Worm (Caenorhabditis elegans): Measurements from ENCODE around the gene odr-8.
A peak's percentile ranks its signal among the peaks of the same experiment; 100 is the strongest.

Gene odr-8

ce11 chrIV:6556624-6557368, 25.7 kb downstream of the odr-8 start, which contains the start of gene try-3:
Gene try-3 (plus strand): TSS chrIV:6557155.
- TF ChIP-seq F13H6.1 (tag; optimal IDR thresholded peaks at IDR 0.05) (peak; percentile 61), unc-55 (GFP tag; optimal IDR thresholded peaks at IDR 0.05) (peak; percentile 69), peb-1 (tag; optimal IDR thresholded peaks at IDR 0.05) (no peak), nhr-25 (tag; optimal IDR thresholded peaks at IDR 0.05) (peak; percentile 19), egl-27 (tag; optimal IDR thresholded peaks at IDR 0.05) (peak; percentile 21), gmeb-1 (tag; optimal IDR thresholded peaks at IDR 0.05) (peak; percentile 56), R02D3.7 (tag; optimal IDR thresholded peaks at IDR 0.05) (no peak), lin-13 (GFP tag; optimal IDR thresholded peaks at IDR 0.05) (peak; percentile 72), ztf-11 (tag; optimal IDR thresholded peaks at IDR 0.05) (no peak), fos-1 (tag; optimal IDR thresholded peaks at IDR 0.05) (peak; percentile 33), blmp-1 (tag; optimal IDR thresholded peaks at IDR 0.05; ENCODE audit: insufficient read depth) (peak; percentile 12), Y55F3AM.14 (GFP tag; optimal IDR thresholded peaks at IDR 0.05) (peak; percentile 24), ztf-4 (tag; optimal IDR thresholded peaks at IDR 0.05) (peak; percentile 34), C34F6.9 (tag; optimal IDR thresholded peaks at IDR 0.05) (peak; percentile 77), lin-11 (tag; optimal IDR thresholded peaks at IDR 0.05) (peak; percentile 56), ceh-82 (tag; optimal IDR thresholded peaks at IDR 0.05) (no peak), sma-3 (GFP tag; optimal IDR thresholded peaks at IDR 0.05) (peak; percentile 64), crh-2 (tag; optimal IDR thresholded peaks at IDR 0.05) (peak; percentile 78), nhr-12 (tag; optimal IDR thresholded peaks at IDR 0.05) (no peak), nhr-21 (tag; optimal IDR thresholded peaks at IDR 0.05) (peak; percentile 15), ceh-16 (tag; optimal IDR thresholded peaks at IDR 0.05) (no peak), zag-1 (tag; optimal IDR thresholded peaks at IDR 0.05) (peak; percentile 26), mdl-1 (tag; optimal IDR thresholded peaks at IDR 0.05) (peak in 1 of 2 experiments; percentile 60), sma-9 (GFP tag; optimal IDR thresholded peaks at IDR 0.05) (peak; percentile 70), sma-9 (tag; optimal IDR thresholded peaks at IDR 0.05) (no peak), lsy-2 (tag; optimal IDR thresholded peaks at IDR 0.05) (peak; percentile 44 to 70), unc-39 (tag; optimal IDR thresholded peaks at IDR 0.05) (no peak), mab-5 (tag; optimal IDR thresholded peaks at IDR 0.05) (no peak), nhr-129 (tag; optimal IDR thresholded peaks at IDR 0.05) (peak; percentile 73), unc-62 (GFP tag; optimal IDR thresholded peaks at IDR 0.05) (no peak)

ce11 chrIV:6555388-6556330, 26.8 kb downstream of the odr-8 start, which contains the start of gene paqr-1:
Gene paqr-1 (minus strand): TSS chrIV:6555438.
- no peak for TF ChIP-seq nhr-10 (tag; optimal IDR thresholded peaks at IDR 0.05)
- no peak for TF ChIP-seq ZK546.5 (tag; optimal IDR thresholded peaks at IDR 0.05)
- TF ChIP-seq blmp-1 (tag; optimal IDR thresholded peaks at IDR 0.05; ENCODE audit: insufficient read depth), result peak; percentile 64
- TF ChIP-seq lin-11 (tag; optimal IDR thresholded peaks at IDR 0.05), result no peak
- peak in 1 of 2 experiments; percentile 51 for TF ChIP-seq lsy-2 (tag; optimal IDR thresholded peaks at IDR 0.05)
- peak; percentile 14 for TF ChIP-seq fos-1 (tag; optimal IDR thresholded peaks at IDR 0.05)
- no peak for TF ChIP-seq ztf-4 (tag; optimal IDR thresholded peaks at IDR 0.05)
- peak; percentile 14 for TF ChIP-seq crh-2 (tag; optimal IDR thresholded peaks at IDR 0.05)
- TF ChIP-seq unc-55 (GFP tag; optimal IDR thresholded peaks at IDR 0.05), result peak; percentile 84
- peak; percentile 53 for TF ChIP-seq C34F6.9 (tag; optimal IDR thresholded peaks at IDR 0.05)
- peak; percentile 31 for TF ChIP-seq nhr-129 (tag; optimal IDR thresholded peaks at IDR 0.05)
- TF ChIP-seq mdl-1 (tag; optimal IDR thresholded peaks at IDR 0.05), result peak in 1 of 2 experiments; percentile 40
- peak; percentile 88 for TF ChIP-seq sma-9 (GFP tag; optimal IDR thresholded peaks at IDR 0.05)
- no peak for TF ChIP-seq sma-9 (tag; optimal IDR thresholded peaks at IDR 0.05)
- TF ChIP-seq gmeb-1 (tag; optimal IDR thresholded peaks at IDR 0.05), result peak; percentile 36
- no peak for TF ChIP-seq zag-1 (tag; optimal IDR thresholded peaks at IDR 0.05)

- TF ChIP-seq fos-1 (tag; optimal IDR thresholded peaks at IDR 0.05), result peak; percentile 97
- no peak for TF ChIP-seq mdl-1 (tag; optimal IDR thresholded peaks at IDR 0.05)
- peak; percentile 26 for TF ChIP-seq sma-3 (GFP tag; optimal IDR thresholded peaks at IDR 0.05)
- peak; percentile 47 for TF ChIP-seq crh-2 (tag; optimal IDR thresholded peaks at IDR 0.05)
- TF ChIP-seq gmeb-1 (tag; optimal IDR thresholded peaks at IDR 0.05), result peak; percentile 23
- peak; percentile 15 for TF ChIP-seq nhr-21 (tag; optimal IDR thresholded peaks at IDR 0.05)
- TF ChIP-seq lsy-2 (tag; optimal IDR thresholded peaks at IDR 0.05), result peak in 1 of 2 experiments; percentile 17
- TF ChIP-seq alr-1 (tag; optimal IDR thresholded peaks at IDR 0.05), result no peak
- peak; percentile 7 for TF ChIP-seq nhr-129 (tag; optimal IDR thresholded peaks at IDR 0.05)
- TF ChIP-seq sma-9 (GFP tag; optimal IDR thresholded peaks at IDR 0.05), result peak; percentile 83
- no peak for TF ChIP-seq sma-9 (tag; optimal IDR thresholded peaks at IDR 0.05)
Measured at ce11 chrIV:6554865-6555264, 27.6 kb downstream of the odr-8 start.

All from whole organism, L2 larva.